Worm (Caenorhabditis elegans) whole organism, young adult: Measurements from ENCODE around the gene amx-1.
A peak's percentile ranks its signal among the peaks of the same experiment; 100 is the strongest.

Experiments used
- B0336.3 ChIP-seq: fragments of 200-800 bp; sonication (Bioruptor generic); IDR thresholded peaks from 2 replicates; pipeline ENCODE4 v1.3.6; 2022; ENCODE audit warnings: missing genetic modification characterization, missing compliant biosample characterization
- F10E7.11 ChIP-seq: sonication (generic microtip); optimal IDR thresholded peaks from 2 replicates; lab custom pipeline; 2017; ENCODE audit warnings: mild to moderate bottlenecking, missing genetic modification characterization, moderate library complexity, missing compliant biosample characterization
- F22D6.2 ChIP-seq: sonication (generic microtip); optimal IDR thresholded peaks from 2 replicates; lab custom pipeline; 2016; ENCODE audit warnings: mild to moderate bottlenecking, missing genetic modification characterization, missing compliant biosample characterization
- F49E8.2 ChIP-seq: sonication (generic microtip); optimal IDR thresholded peaks from 3 replicates; lab custom pipeline; 2017; ENCODE audit warnings: missing genetic modification characterization, mild to moderate bottlenecking, missing compliant biosample characterization, antibody characterized with exemption, moderate library complexity; ENCODE audit not compliant: insufficient read depth
- F57C9.4 ChIP-seq: sonication (generic microtip); optimal IDR thresholded peaks from 2 replicates; lab custom pipeline; 2017; ENCODE audit warnings: mild to moderate bottlenecking, missing genetic modification characterization, missing compliant biosample characterization
- T07F8.4 ChIP-seq: sonication (generic microtip); optimal IDR thresholded peaks from 2 replicates; lab custom pipeline; 2016; ENCODE audit warnings: mild to moderate bottlenecking, missing genetic modification characterization, moderate library complexity, missing compliant biosample characterization
- Y79H2A.3 ChIP-seq: fragments of 200-800 bp; sonication (Bioruptor generic); conservative IDR thresholded peaks from 2 replicates; pipeline ENCODE4 v1.3.6; 2022; ENCODE audit warnings: missing genetic modification reagents, missing genetic modification characterization, missing compliant biosample characterization
- akir-1 ChIP-seq: fragments of 200-800 bp; sonication (Bioruptor generic); optimal IDR thresholded peaks from 2 replicates; lab custom pipeline; 2018; ENCODE audit warnings: mild to moderate bottlenecking, missing genetic modification characterization, moderate library complexity, missing compliant biosample characterization
- ama-1 ChIP-seq, 3 experiments: fragments of 150-350 bp in 1 of 3; sonication (generic microtip) in 2 of 3; optimal IDR thresholded peaks; 2 replicates each; lab custom pipeline; 2014 to 2018; ENCODE audit warnings: missing biosample characterization in 2 of 3, missing genetic modification characterization in 2 of 3, missing genetic modification reagents in 2 of 3
- athp-1 ChIP-seq: sonication (generic microtip); optimal IDR thresholded peaks from 2 replicates; lab custom pipeline; 2017; ENCODE audit warnings: mild to moderate bottlenecking, missing genetic modification characterization, missing compliant biosample characterization
- attf-3 ChIP-seq: fragments of 200-800 bp; sonication (Bioruptor generic); conservative IDR thresholded peaks from 2 replicates; pipeline ENCODE4 v1.3.6; 2022; ENCODE audit warnings: missing genetic modification reagents, missing genetic modification characterization, missing compliant biosample characterization
- attf-5 ChIP-seq: fragments of 200-800 bp; sonication (Bioruptor generic); optimal IDR thresholded peaks from 2 replicates; lab custom pipeline; 2018; ENCODE audit warnings: mild to moderate bottlenecking, missing genetic modification characterization, missing compliant biosample characterization
- attf-6 ChIP-seq: fragments of 200-800 bp; sonication (Bioruptor generic); IDR thresholded peaks from 2 replicates; pipeline ENCODE4 v1.3.6; 2022; ENCODE audit warnings: missing genetic modification reagents, missing genetic modification characterization, missing compliant biosample characterization
- cebp-1 ChIP-seq, 2 experiments: fragments of 200-800 bp in 1 of 2; sonication (Bioruptor generic) in 1 of 2; sonication (generic microtip) in 1 of 2; IDR thresholded peaks in 1 of 2; optimal IDR thresholded peaks in 1 of 2; 2 replicates each; pipeline versions ENCODE4 v1.3.6 to Lab custom; 2017 to 2022; ENCODE audit warnings: missing compliant biosample characterization in 2 of 2, missing genetic modification characterization in 2 of 2, mild to moderate bottlenecking in 1 of 2, missing genetic modification reagents in 1 of 2, moderate library complexity in 1 of 2
- cebp-2 ChIP-seq: fragments of 200-800 bp; sonication (Bioruptor generic); IDR thresholded peaks from 2 replicates; pipeline ENCODE4 v1.3.6; 2022; ENCODE audit warnings: missing genetic modification characterization, missing compliant biosample characterization
- ceh-27 ChIP-seq: fragments of 200-800 bp; sonication (Bioruptor generic); optimal IDR thresholded peaks from 2 replicates; lab custom pipeline; 2018; ENCODE audit warnings: mild to moderate bottlenecking, missing genetic modification characterization, moderate library complexity, missing compliant biosample characterization
- chd-7 ChIP-seq: sonication (generic microtip); optimal IDR thresholded peaks from 2 replicates; lab custom pipeline; 2016; ENCODE audit warnings: mild to moderate bottlenecking, missing genetic modification characterization, moderate library complexity, missing compliant biosample characterization
- dox-1 ChIP-seq: fragments of 200-800 bp; sonication (Bioruptor generic); IDR thresholded peaks from 2 replicates; pipeline ENCODE4 v1.3.6; 2022; ENCODE audit warnings: missing genetic modification reagents, missing genetic modification characterization, missing compliant biosample characterization
- egl-18 ChIP-seq: fragments of 200-800 bp; sonication (Bioruptor generic); IDR thresholded peaks from 2 replicates; pipeline ENCODE4 v1.3.6; 2022; ENCODE audit warnings: missing genetic modification reagents, missing genetic modification characterization, missing compliant biosample characterization
- ekl-4 ChIP-seq: fragments of 200-800 bp; sonication (Bioruptor generic); IDR thresholded peaks from 2 replicates; pipeline ENCODE4 v1.3.6; 2022; ENCODE audit warnings: missing genetic modification reagents, missing genetic modification characterization, missing compliant biosample characterization
- ets-4 ChIP-seq: fragments of 200-800 bp; sonication (Bioruptor generic); optimal IDR thresholded peaks from 2 replicates; lab custom pipeline; 2018; ENCODE audit warnings: mild to moderate bottlenecking, missing genetic modification characterization, missing compliant biosample characterization
- fkh-3 ChIP-seq: sonication (generic microtip); optimal IDR thresholded peaks from 2 replicates; lab custom pipeline; 2016; ENCODE audit warnings: mild to moderate bottlenecking, missing genetic modification characterization, missing compliant biosample characterization
- hlh-26 ChIP-seq: fragments of 200-800 bp; sonication (Bioruptor generic); conservative IDR thresholded peaks from 2 replicates; pipeline ENCODE4 v1.3.6; 2022; ENCODE audit warnings: missing genetic modification reagents, missing genetic modification characterization, missing compliant biosample characterization
- hmg-1.2 ChIP-seq: fragments of 200-800 bp; sonication (Bioruptor generic); IDR thresholded peaks from 2 replicates; pipeline ENCODE4 v1.3.6; 2022; ENCODE audit warnings: missing genetic modification reagents, missing genetic modification characterization, missing compliant biosample characterization
- let-607 ChIP-seq, 2 experiments: fragments of 200-800 bp in 1 of 2; sonication (Bioruptor generic) in 1 of 2; sonication (generic microtip) in 1 of 2; optimal IDR thresholded peaks; 2 replicates each; lab custom pipeline; 2016 to 2018; ENCODE audit warnings: mild to moderate bottlenecking in 2 of 2, missing compliant biosample characterization in 2 of 2, missing genetic modification characterization in 2 of 2, moderate library complexity in 2 of 2, missing genotype in 1 of 2
- lin-26 ChIP-seq: fragments of 200-800 bp; sonication (Bioruptor generic); IDR thresholded peaks from 2 replicates; pipeline ENCODE4 v1.3.6; 2022; ENCODE audit warnings: missing genetic modification reagents, missing genetic modification characterization, missing compliant biosample characterization
- lin-35 ChIP-seq, 3 experiments: fragments of 150-350 bp in 2 of 3; sonication (generic microtip) in 1 of 3; optimal IDR thresholded peaks; 2 replicates each; lab custom pipeline; 2014 to 2018; ENCODE audit warnings: missing biosample characterization in 3 of 3, missing genetic modification characterization in 3 of 3, missing genetic modification reagents in 3 of 3
- lir-1 ChIP-seq: fragments of 200-800 bp; sonication (Bioruptor generic); conservative IDR thresholded peaks from 2 replicates; pipeline ENCODE4 v1.3.6; 2022; ENCODE audit warnings: missing genetic modification reagents, missing genetic modification characterization, missing compliant biosample characterization
- nfya-1 ChIP-seq: sonication (generic microtip); optimal IDR thresholded peaks from 2 replicates; lab custom pipeline; 2017; ENCODE audit warnings: antibody characterized with exemption, missing compliant biosample characterization, missing genetic modification characterization, borderline replicate concordance; ENCODE audit not compliant: insufficient read depth
- nfya-2 ChIP-seq: fragments of 200-800 bp; sonication (Bioruptor generic); IDR thresholded peaks from 2 replicates; pipeline ENCODE4 v1.3.6; 2022; ENCODE audit warnings: missing genetic modification reagents, missing genetic modification characterization, missing compliant biosample characterization
- nfyb-1 ChIP-seq: fragments of 200-800 bp; sonication (Bioruptor generic); IDR thresholded peaks from 2 replicates; pipeline ENCODE4 v1.3.6; 2022; ENCODE audit warnings: missing genetic modification reagents, missing genetic modification characterization, missing compliant biosample characterization
- nhr-90 ChIP-seq: sonication (generic microtip); optimal IDR thresholded peaks from 2 replicates; lab custom pipeline; 2016; ENCODE audit warnings: missing genotype, mild to moderate bottlenecking, missing genetic modification characterization, missing compliant biosample characterization
- rcor-1 ChIP-seq: fragments of 200-800 bp; sonication (Bioruptor generic); IDR thresholded peaks from 2 replicates; pipeline ENCODE4 v1.3.6; 2022; ENCODE audit warnings: missing genetic modification reagents, missing genetic modification characterization, missing compliant biosample characterization
- rec-8 ChIP-seq, 2 experiments: sonication (generic microtip); optimal IDR thresholded peaks; 2 replicates each; lab custom pipeline; 2016; ENCODE audit warnings: mild to moderate bottlenecking in 2 of 2, missing genetic modification characterization in 2 of 2, missing genetic modification reagents in 2 of 2, missing genotype in 2 of 2, missing biosample characterization in 1 of 2, missing compliant biosample characterization in 1 of 2, moderate library complexity in 1 of 2
- repo-1 ChIP-seq: sonication (generic microtip); optimal IDR thresholded peaks from 2 replicates; lab custom pipeline; 2017; ENCODE audit warnings: mild to moderate bottlenecking, missing genetic modification characterization, missing compliant biosample characterization
- rpc-1 ChIP-seq, 2 experiments: fragments of 150-350 bp in 1 of 2; sonication (generic microtip) in 1 of 2; optimal IDR thresholded peaks; 2 replicates each; lab custom pipeline; 2014 to 2018; ENCODE audit warnings: missing biosample characterization in 1 of 2, missing genetic modification characterization in 1 of 2, missing genetic modification reagents in 1 of 2, missing genotype in 1 of 2
- snpc-1.1 ChIP-seq: sonication (generic microtip); optimal IDR thresholded peaks from 2 replicates; lab custom pipeline; 2017; ENCODE audit warnings: missing genetic modification characterization, mild to moderate bottlenecking, missing compliant biosample characterization, antibody characterized with exemption, moderate library complexity, missing genotype, missing genetic modification reagents; ENCODE audit not compliant: insufficient read depth
- snpc-3.4 ChIP-seq: sonication (generic microtip); optimal IDR thresholded peaks from 2 replicates; lab custom pipeline; 2017; ENCODE audit warnings: missing genetic modification characterization, mild to moderate bottlenecking, missing compliant biosample characterization, antibody characterized with exemption, moderate library complexity, missing genotype, missing genetic modification reagents
- tbp1 ChIP-seq: fragments of 200-800 bp; sonication (Bioruptor generic); optimal IDR thresholded peaks from 2 replicates; lab custom pipeline; 2018; ENCODE audit warnings: mild to moderate bottlenecking, missing genetic modification characterization, missing compliant biosample characterization
- ztf-18 ChIP-seq: sonication (generic microtip); optimal IDR thresholded peaks from 2 replicates; lab custom pipeline; 2016; ENCODE audit warnings: missing genotype, mild to moderate bottlenecking, missing genetic modification characterization, missing compliant biosample characterization
- ztf-28 ChIP-seq: fragments of 200-800 bp; sonication (Bioruptor generic); IDR thresholded peaks from 2 replicates; pipeline ENCODE4 v1.3.6; 2022; ENCODE audit warnings: missing genetic modification reagents, missing genetic modification characterization, missing compliant biosample characterization
- ztf-6 ChIP-seq: fragments of 200-800 bp; sonication (Bioruptor generic); IDR thresholded peaks from 2 replicates; pipeline ENCODE4 v1.3.6; 2022; ENCODE audit warnings: missing genetic modification reagents, missing genetic modification characterization, missing compliant biosample characterization

amx-1 gene

ce11 chrIII:3869292-3869781 is 47.1 kb downstream of the amx-1 start (continued):
- TF ChIP-seq let-607 (tag; optimal IDR thresholded peaks at IDR 0.05; lab: Kevin White, UChicago) (peak; percentile 15 to 44), T07F8.4 (tag; lab: Kevin White, UChicago) (peak; percentile 55), rec-8 (tag; optimal IDR thresholded peaks at IDR 0.05; lab: Kevin White, UChicago) (peak in 1 of 2 experiments; percentile 21), akir-1 (no peak), F57C9.4 (tag; lab: Kevin White, UChicago) (peak; percentile 90), hlh-26 (GFP tag; lab: Robert Waterston, UW) (no peak), fkh-3 (tag; lab: Kevin White, UChicago) (no peak), ceh-27 (peak; percentile 41), nfyb-1 (peak; percentile 78), hmg-1.2 (GFP tag; lab: Robert Waterston, UW) (peak; percentile 45), repo-1 (tag; lab: Kevin White, UChicago) (peak; percentile 74), lin-26 (GFP tag; lab: Robert Waterston, UW) (peak; percentile 79), ama-1 (optimal IDR thresholded peaks at IDR 0.05; lab: Kevin White, UChicago) (no peak), ama-1 (GFP tag; optimal IDR thresholded peaks at IDR 0.05; lab: Kevin White, UChicago) (peak in 1 of 2 experiments; percentile 96), nfya-1 (tag; lab: Kevin White, UChicago) (no peak), F22D6.2 (no peak), lir-1 (GFP tag; lab: Robert Waterston, UW) (0 out of 2 replicates have a peak, but pooled peaks have one; percentile 26), tbp1 (GFP tag; lab: Kevin White, UChicago) (peak; percentile 68), attf-5 (GFP tag; lab: Kevin White, UChicago) (peak; percentile 55), ets-4 (peak; percentile 77), rpc-1 (optimal IDR thresholded peaks at IDR 0.05; lab: Kevin White, UChicago) (no peak), rpc-1 (tag; optimal IDR thresholded peaks at IDR 0.05; lab: Kevin White, UChicago) (peak; percentile 21), ekl-4 (GFP tag; lab: Robert Waterston, UW) (peak; percentile 88), ztf-28 (GFP tag; lab: Robert Waterston, UW) (no peak), rcor-1 (GFP tag; lab: Robert Waterston, UW) (peak; percentile 76), cebp-2 (GFP tag; lab: Robert Waterston, UW) (peak; percentile 73; the same call in 1 of the 2 replicates), F10E7.11 (tag; lab: Kevin White, UChicago) (peak; percentile 86), lin-35 (GFP tag; optimal IDR thresholded peaks at IDR 0.05; lab: Kevin White, UChicago) (peak in 1 of 3 experiments; percentile 57), B0336.3 (GFP tag; lab: Robert Waterston, UW) (peak; percentile 94), Y79H2A.3 (GFP tag; lab: Robert Waterston, UW) (0 out of 2 replicates have a peak, but pooled peaks have one; percentile 22), ztf-6 (no peak), dox-1 (GFP tag; lab: Robert Waterston, UW) (peak; percentile 90), nhr-90 (tag; lab: Kevin White, UChicago) (peak; percentile 59), nfya-2 (GFP tag; lab: Robert Waterston, UW) (peak; percentile 87), chd-7 (tag; lab: Kevin White, UChicago) (peak; percentile 72), F49E8.2 (peak; percentile 97), attf-3 (GFP tag; lab: Robert Waterston, UW) (no peak), athp-1 (tag; lab: Kevin White, UChicago) (peak; percentile 94), attf-6 (GFP tag; lab: Robert Waterston, UW) (peak; percentile 82), snpc-1.1 (peak; percentile 41), cebp-1 (GFP tag; IDR thresholded peaks at IDR 0.05; lab: Robert Waterston, UW) (no peak), cebp-1 (tag; optimal IDR thresholded peaks at IDR 0.05; lab: Kevin White, UChicago) (peak; percentile 87), snpc-3.4 (tag; lab: Kevin White, UChicago) (peak; percentile 90), ztf-18 (tag; lab: Kevin White, UChicago) (peak; percentile 59), egl-18 (GFP tag; lab: Robert Waterston, UW) (no peak)
